Fruit fly (Drosophila melanogaster) whole organism, embryonic: ENCODE data around the gene sra.
A peak's percentile ranks its signal among the peaks of the same experiment; 100 is the strongest.

Experiments
- Aef1 ChIP-seq: fragments of 200-800 bp; sonication (Bioruptor generic); IDR thresholded peaks from 3 replicates; pipeline ENCODE4 v1.3.6; 2022; ENCODE audit warnings: missing biosample characterization, missing genetic modification characterization
- C15 ChIP-seq: fragments of 200-800 bp; sonication (Bioruptor generic); IDR thresholded peaks from 3 replicates; pipeline ENCODE4 v1.3.6; 2022; ENCODE audit warnings: missing biosample characterization, missing genetic modification characterization
- CG11723 ChIP-seq: fragments of 200-800 bp; sonication (Bioruptor generic); optimal IDR thresholded peaks from 2 replicates; lab custom pipeline; 2017; ENCODE audit warnings: missing biosample characterization, mild to moderate bottlenecking, missing genetic modification characterization
- CG12744 ChIP-seq: fragments of 200-800 bp; sonication (Bioruptor generic); optimal IDR thresholded peaks from 2 replicates; lab custom pipeline; 2016; ENCODE audit warnings: missing biosample characterization, missing genetic modification characterization
- CG12942 ChIP-seq: fragments of 200-800 bp; sonication (Bioruptor generic); optimal IDR thresholded peaks from 3 replicates; lab custom pipeline; 2016; ENCODE audit warnings: missing biosample characterization, missing genetic modification characterization
- CG14050 ChIP-seq: fragments of 200-800 bp; sonication (Bioruptor generic); IDR thresholded peaks from 3 replicates; pipeline ENCODE4 v1.3.6; 2022; ENCODE audit warnings: missing biosample characterization, missing genetic modification characterization
- CG16779 ChIP-seq: fragments of 200-800 bp; sonication (Bioruptor generic); IDR thresholded peaks from 2 replicates; pipeline ENCODE4 v1.3.6; 2022; ENCODE audit warnings: missing biosample characterization, missing genetic modification characterization
- CG17186 ChIP-seq: fragments of 200-800 bp; sonication (Bioruptor generic); optimal IDR thresholded peaks from 3 replicates; lab custom pipeline; 2017; ENCODE audit warnings: missing biosample characterization, missing genetic modification reagents, missing genetic modification characterization
- CG1792 ChIP-seq: fragments of 200-800 bp; sonication (Bioruptor generic); optimal IDR thresholded peaks from 2 replicates; lab custom pipeline; 2016; ENCODE audit warnings: missing biosample characterization, missing genetic modification characterization
- CG18599 ChIP-seq: fragments of 200-800 bp; sonication (Bioruptor generic); optimal IDR thresholded peaks from 3 replicates; lab custom pipeline; 2017; ENCODE audit warnings: missing biosample characterization, missing genetic modification characterization, mild to moderate bottlenecking, moderate library complexity, missing genetic modification reagents
- CG2712 ChIP-seq: fragments of 200-800 bp; optimal IDR thresholded peaks from 3 replicates; lab custom pipeline; 2019; ENCODE audit warnings: missing biosample characterization, mild to moderate bottlenecking, missing genetic modification characterization, moderate library complexity
- CG4404 ChIP-seq: fragments of 200-800 bp; sonication (Bioruptor generic); IDR thresholded peaks from 2 replicates; pipeline ENCODE4 v1.3.6; 2022; ENCODE audit warnings: missing biosample characterization, missing genetic modification characterization
- CG4820 ChIP-seq: fragments of 200-800 bp; sonication (Bioruptor generic); optimal IDR thresholded peaks from 3 replicates; lab custom pipeline; 2016; ENCODE audit warnings: missing biosample characterization, missing genetic modification characterization
- CG6854 ChIP-seq: fragments of 200-800 bp; sonication (Bioruptor generic); optimal IDR thresholded peaks from 3 replicates; lab custom pipeline; 2017; ENCODE audit warnings: missing biosample characterization, mild to moderate bottlenecking, missing genetic modification characterization
- CG9797 ChIP-seq: fragments of 200-800 bp; sonication (Bioruptor generic); optimal IDR thresholded peaks from 3 replicates; lab custom pipeline; 2018; ENCODE audit warnings: missing biosample characterization, mild to moderate bottlenecking, missing genetic modification characterization
- Camta ChIP-seq: fragments of 200-800 bp; sonication (Bioruptor generic); optimal IDR thresholded peaks from 2 replicates; lab custom pipeline; 2016; ENCODE audit warnings: missing biosample characterization, missing genetic modification characterization
- D ChIP-seq, 2 experiments: fragments of 200-800 bp in 1 of 2; fragments of >200 bp in 1 of 2; sonication (Bioruptor generic) in 1 of 2; optimal IDR thresholded peaks; 2 replicates in 1 of 2; 3 replicates in 1 of 2; lab custom pipeline; 2017; ENCODE audit warnings: mild to moderate bottlenecking in 1 of 2, missing biosample characterization in 1 of 2, missing genetic modification characterization in 1 of 2, missing genetic modification reagents in 1 of 2
- D19B ChIP-seq: fragments of 200-800 bp; sonication (Bioruptor generic); optimal IDR thresholded peaks from 2 replicates; lab custom pipeline; 2017; ENCODE audit warnings: missing biosample characterization, mild to moderate bottlenecking, missing genetic modification characterization
- Dad ChIP-seq: fragments of 200-800 bp; sonication (Bioruptor generic); optimal IDR thresholded peaks from 3 replicates; lab custom pipeline; 2016; ENCODE audit warnings: missing biosample characterization, missing genetic modification characterization
- Deaf1 ChIP-seq: fragments of 200-800 bp; optimal IDR thresholded peaks from 3 replicates; lab custom pipeline; 2019; ENCODE audit warnings: missing biosample characterization, mild to moderate bottlenecking, missing genetic modification characterization, moderate library complexity
- E2f2 ChIP-seq: fragments of 200-800 bp; sonication (Bioruptor generic); IDR thresholded peaks from 2 replicates; pipeline ENCODE4 v1.3.6; 2022; ENCODE audit warnings: missing biosample characterization, missing genetic modification characterization
- Elba2 ChIP-seq: fragments of 200-800 bp; sonication (Bioruptor generic); optimal IDR thresholded peaks from 3 replicates; lab custom pipeline; 2016; ENCODE audit warnings: missing biosample characterization, missing genetic modification characterization
- H2.0 ChIP-seq: fragments of 200-800 bp; sonication (Bioruptor generic); IDR thresholded peaks from 2 replicates; pipeline ENCODE4 v1.3.6; 2022; ENCODE audit warnings: missing biosample characterization, missing genetic modification characterization
- HLH3B ChIP-seq: fragments of 200-800 bp; sonication (Bioruptor generic); IDR thresholded peaks from 2 replicates; pipeline ENCODE4 v1.3.6; 2022; ENCODE audit warnings: missing biosample characterization, missing genetic modification characterization
- Hand ChIP-seq: fragments of 200-800 bp; sonication (Bioruptor generic); optimal IDR thresholded peaks from 2 replicates; lab custom pipeline; 2017; ENCODE audit warnings: mild to moderate bottlenecking, missing biosample characterization, missing genetic modification reagents, missing genetic modification characterization
- HmgD ChIP-seq: fragments of 200-800 bp; sonication (Bioruptor generic); optimal IDR thresholded peaks from 3 replicates; lab custom pipeline; 2016; ENCODE audit warnings: missing biosample characterization, missing genetic modification characterization
- Hmx ChIP-seq: fragments of 200-800 bp; sonication (Bioruptor generic); optimal IDR thresholded peaks from 2 replicates; lab custom pipeline; 2016; ENCODE audit warnings: missing biosample characterization, missing genetic modification characterization
- Hr78 ChIP-seq, 2 experiments: fragments of 200-800 bp in 1 of 2; fragments of >200 bp in 1 of 2; sonication (Bioruptor generic) in 1 of 2; optimal IDR thresholded peaks; 2 replicates each; lab custom pipeline; 2017 to 2019; ENCODE audit warnings: missing biosample characterization in 2 of 2, missing genetic modification characterization in 2 of 2, mild to moderate bottlenecking in 1 of 2, moderate library complexity in 1 of 2
- Kr ChIP-seq: fragments of 200-800 bp; sonication (Bioruptor generic); optimal IDR thresholded peaks from 2 replicates; lab custom pipeline; 2017; ENCODE audit warnings: missing biosample characterization, mild to moderate bottlenecking, missing genetic modification characterization
- Mrtf ChIP-seq: fragments of 200-800 bp; sonication (Bioruptor generic); IDR thresholded peaks from 3 replicates; pipeline ENCODE4 v1.3.6; 2022; ENCODE audit warnings: missing biosample characterization, missing genetic modification characterization
- Sox100B ChIP-seq: fragments of 200-800 bp; sonication (Bioruptor generic); optimal IDR thresholded peaks from 3 replicates; lab custom pipeline; 2018; ENCODE audit warnings: missing biosample characterization, mild to moderate bottlenecking, missing genetic modification characterization
- Vsx1 ChIP-seq: fragments of 200-800 bp; sonication (Bioruptor generic); optimal IDR thresholded peaks from 2 replicates; lab custom pipeline; 2017; ENCODE audit warnings: missing biosample characterization, mild to moderate bottlenecking, missing genetic modification characterization, missing genetic modification reagents
- abd-A ChIP-seq: fragments of 200-800 bp; sonication (Bioruptor generic); optimal IDR thresholded peaks from 3 replicates; lab custom pipeline; 2019; ENCODE audit warnings: missing biosample characterization, mild to moderate bottlenecking, missing genetic modification characterization, moderate library complexity
- al ChIP-seq: fragments of 200-800 bp; sonication (Bioruptor generic); IDR thresholded peaks from 2 replicates; pipeline ENCODE4 v1.3.6; 2022; ENCODE audit warnings: missing biosample characterization, missing genetic modification characterization
- cad ChIP-seq: fragments of >200 bp; optimal IDR thresholded peaks from 2 replicates; lab custom pipeline; 2017; ENCODE audit warnings: missing biosample characterization, missing genetic modification characterization
- cas ChIP-seq: fragments of 200-800 bp; sonication (Bioruptor generic); IDR thresholded peaks from 2 replicates; pipeline ENCODE4 v1.3.6; 2022; ENCODE audit warnings: missing biosample characterization, missing genetic modification characterization
- chif ChIP-seq, 2 experiments: fragments of 200-800 bp; sonication (Bioruptor generic); optimal IDR thresholded peaks; 3 replicates each; lab custom pipeline; 2016; ENCODE audit warnings: missing biosample characterization in 2 of 2, missing genetic modification characterization in 2 of 2
- corto ChIP-seq: fragments of 200-800 bp; sonication (Bioruptor generic); optimal IDR thresholded peaks from 2 replicates; lab custom pipeline; 2016; ENCODE audit warnings: missing biosample characterization, mild to moderate bottlenecking, missing genetic modification characterization, moderate library complexity
- exex ChIP-seq: fragments of 200-800 bp; sonication (Bioruptor generic); optimal IDR thresholded peaks from 4 replicates; lab custom pipeline; 2018; ENCODE audit warnings: missing biosample characterization, mild to moderate bottlenecking, missing genetic modification characterization, moderate library complexity
- gcm2 ChIP-seq: fragments of 200-800 bp; sonication (Bioruptor generic); optimal IDR thresholded peaks from 2 replicates; lab custom pipeline; 2016; ENCODE audit warnings: missing biosample characterization, missing genetic modification characterization
- jing ChIP-seq: fragments of 200-800 bp; sonication (Bioruptor generic); optimal IDR thresholded peaks from 2 replicates; lab custom pipeline; 2018; ENCODE audit warnings: missing biosample characterization, mild to moderate bottlenecking, missing genetic modification characterization
- ken ChIP-seq: fragments of 200-800 bp; sonication (Bioruptor generic); IDR thresholded peaks from 3 replicates; pipeline ENCODE4 v1.3.6; 2022; ENCODE audit warnings: missing biosample characterization, missing genetic modification characterization
- odd ChIP-seq: fragments of 200-800 bp; sonication (Bioruptor generic); optimal IDR thresholded peaks from 2 replicates; lab custom pipeline; 2017; ENCODE audit warnings: missing biosample characterization, mild to moderate bottlenecking, missing genetic modification characterization
- pb ChIP-seq: fragments of 200-800 bp; sonication (Bioruptor generic); optimal IDR thresholded peaks from 3 replicates; lab custom pipeline; 2016; ENCODE audit warnings: missing biosample characterization, missing genetic modification characterization
- peb ChIP-seq: fragments of 200-800 bp; sonication (Bioruptor generic); IDR thresholded peaks from 2 replicates; pipeline ENCODE4 v1.3.6; 2022; ENCODE audit warnings: missing biosample characterization, missing genetic modification characterization
- schlank ChIP-seq: fragments of 200-800 bp; sonication (Bioruptor generic); optimal IDR thresholded peaks from 2 replicates; lab custom pipeline; 2018; ENCODE audit warnings: missing biosample characterization, mild to moderate bottlenecking, missing genetic modification characterization
- sna ChIP-seq: fragments of 200-800 bp; sonication (Bioruptor generic); IDR thresholded peaks from 2 replicates; pipeline ENCODE4 v1.3.6; 2022; ENCODE audit warnings: missing biosample characterization, missing genetic modification characterization; ENCODE audit not compliant: partially characterized antibody
- trh ChIP-seq: fragments of 200-800 bp; sonication (Bioruptor generic); optimal IDR thresholded peaks from 2 replicates; lab custom pipeline; 2016; ENCODE audit warnings: missing biosample characterization, missing genetic modification characterization
- vfl ChIP-seq: fragments of 200-800 bp; sonication (Bioruptor generic); optimal IDR thresholded peaks from 2 replicates; lab custom pipeline; 2016; ENCODE audit warnings: missing biosample characterization, missing genetic modification characterization

The sra gene

DNA sequence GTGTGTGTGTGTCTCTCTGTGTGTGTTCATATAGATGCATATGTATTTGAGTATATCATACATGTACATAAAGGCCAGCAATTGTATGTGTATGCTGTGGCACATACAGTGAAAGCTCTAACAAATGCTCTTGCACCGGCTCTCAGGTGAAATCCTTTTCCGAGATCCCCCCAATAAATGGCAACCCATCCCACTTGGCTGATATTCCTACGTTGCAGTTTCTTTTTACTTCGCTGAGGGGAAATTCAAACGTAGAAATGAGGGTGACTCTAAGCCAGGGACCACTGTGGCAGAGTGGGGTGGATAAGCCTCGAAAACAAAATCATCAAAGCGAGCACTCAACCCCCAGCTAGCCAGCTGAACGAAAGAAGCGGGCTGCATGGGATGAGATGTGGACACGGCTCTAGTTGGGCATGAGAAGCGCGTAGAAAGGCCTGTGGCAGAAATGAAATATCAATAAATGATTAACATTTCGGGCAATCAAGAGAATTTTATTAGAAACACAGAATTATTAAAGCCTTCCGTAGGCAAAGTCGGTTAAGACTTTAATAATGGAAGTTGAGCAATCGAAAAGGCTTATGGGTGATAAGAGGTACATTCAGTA lies 35.6 kb downstream of the sra start (continued):
- TF ChIP-seq trh (GFP tag; lab: Kevin White, UChicago) (peak; percentile 98), Mrtf (GFP tag; lab: Robert Waterston, UW) (peak; percentile 100), gcm2 (GFP tag; lab: Kevin White, UChicago) (peak; percentile 98), Hr78 (GFP tag; optimal IDR thresholded peaks at IDR 0.05; lab: Kevin White, UChicago) (peak in 1 of 2 experiments; percentile 92), Hand (peak; percentile 95), Deaf1 (peak; percentile 90), sna (no peak), E2f2 (peak; percentile 92), CG18599 (GFP tag; lab: Kevin White, UChicago) (peak; percentile 100), CG6854 (GFP tag; lab: Kevin White, UChicago) (peak; percentile 97), CG1792 (GFP tag; lab: Kevin White, UChicago) (peak; percentile 99), HLH3B (peak; percentile 100), Dad (GFP tag; lab: Kevin White, UChicago) (peak; percentile 100), CG2712 (tag; lab: Kevin White, UChicago) (peak; percentile 99), H2.0 (peak; percentile 100), CG14050 (GFP tag; lab: Robert Waterston, UW) (peak; percentile 99), HmgD (GFP tag; lab: Kevin White, UChicago) (peak; percentile 100), odd (GFP tag; lab: Kevin White, UChicago) (peak; percentile 88), chif (GFP tag; optimal IDR thresholded peaks at IDR 0.05; lab: Kevin White, UChicago) (peak; percentile 99 to 100), cad (GFP tag; lab: Kevin White, UChicago) (no peak), CG12942 (GFP tag; lab: Kevin White, UChicago) (peak; percentile 99), CG4820 (GFP tag; lab: Kevin White, UChicago) (peak; percentile 99), Hmx (GFP tag; lab: Kevin White, UChicago) (peak; percentile 95), Sox100B (GFP tag; lab: Kevin White, UChicago) (peak; percentile 91), Elba2 (peak; percentile 57), D (optimal IDR thresholded peaks at IDR 0.05; lab: Kevin White, UChicago) (no peak), D (GFP tag; optimal IDR thresholded peaks at IDR 0.05; lab: Kevin White, UChicago) (peak; percentile 99), al (peak; percentile 98), Camta (peak; percentile 99), Vsx1 (peak; percentile 93), CG4404 (GFP tag; lab: Robert Waterston, UW) (peak; percentile 99), jing (GFP tag; lab: Kevin White, UChicago) (peak; percentile 99), corto (GFP tag; lab: Kevin White, UChicago) (peak; percentile 94), CG12744 (GFP tag; lab: Kevin White, UChicago) (peak; percentile 98), pb (GFP tag; lab: Kevin White, UChicago) (peak; percentile 100), ken (GFP tag; lab: Robert Waterston, UW) (peak; percentile 100), schlank (tag; lab: Kevin White, UChicago) (peak; percentile 98), peb (peak; percentile 99), exex (tag; lab: Kevin White, UChicago) (peak; percentile 94), Aef1 (peak; percentile 100), D19B (GFP tag; lab: Kevin White, UChicago) (peak; percentile 93), vfl (GFP tag; lab: Kevin White, UChicago) (peak; percentile 99), CG11723 (GFP tag; lab: Kevin White, UChicago) (peak; percentile 97), CG16779 (GFP tag; lab: Robert Waterston, UW) (peak; percentile 99), cas (GFP tag; lab: Robert Waterston, UW) (peak; percentile 97), CG9797 (GFP tag; lab: Kevin White, UChicago) (peak; percentile 76), Kr (GFP tag; lab: Kevin White, UChicago) (peak; percentile 61), CG17186 (peak; percentile 97), abd-A (tag; lab: Kevin White, UChicago) (peak; percentile 99), C15 (GFP tag; lab: Robert Waterston, UW) (peak; percentile 99)
